Worm (Caenorhabditis elegans): ENCODE measurements around the gene F35G2.3.

DNA sequence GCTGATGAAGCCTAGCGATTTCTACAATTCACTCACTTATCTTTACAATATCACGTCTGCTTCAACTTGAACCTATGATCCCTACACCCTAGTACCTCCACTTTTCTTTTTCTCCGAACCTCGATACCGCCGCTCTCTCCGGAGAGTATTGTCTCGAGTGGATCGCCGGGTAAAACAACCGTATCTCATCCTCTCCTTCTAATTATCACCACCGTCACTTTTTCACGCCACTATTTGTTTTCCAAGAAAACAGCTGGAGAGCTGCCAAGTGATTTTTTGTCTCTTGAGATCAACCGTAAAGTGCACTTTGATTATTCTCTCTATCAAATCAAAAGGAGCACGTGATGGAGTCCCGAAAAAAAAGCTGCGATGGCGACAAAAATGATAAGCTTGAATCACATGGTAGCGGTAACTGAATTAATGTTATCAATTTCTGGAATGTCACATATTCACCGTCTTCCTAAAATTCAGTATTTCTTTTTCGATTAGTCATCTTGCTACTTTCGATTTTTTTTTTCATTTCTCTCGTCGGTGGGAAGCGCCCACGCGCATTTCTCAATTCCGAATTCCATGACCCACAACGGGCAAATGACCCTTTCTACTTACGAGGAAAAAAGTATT, 9.8 kb upstream of the F35G2.3 start:
- TF ChIP-seq snpc-4 (tag; optimal IDR thresholded peaks at IDR 0.05), result no peak
- TF ChIP-seq ham-2 (GFP tag; optimal IDR thresholded peaks at IDR 0.05), result no peak
- TF ChIP-seq sptf-1 (tag; optimal IDR thresholded peaks at IDR 0.05), result no peak

All from whole organism, mixed stage, embryonic.